Fruit fly (Drosophila melanogaster) whole organism, embryonic: ENCODE data around the gene CG12182.

Source experiments
- Ada2b ChIP-seq: fragments of 200-800 bp; sonication (Bioruptor generic); IDR thresholded peaks from 2 replicates; pipeline ENCODE4 v1.3.6; 2022; ENCODE audit warnings: missing biosample characterization, missing genetic modification characterization
- CG1024 ChIP-seq: fragments of 200-800 bp; sonication (Bioruptor generic); IDR thresholded peaks from 2 replicates; pipeline ENCODE4 v1.3.6; 2022; ENCODE audit warnings: missing biosample characterization, missing genetic modification characterization
- CG10462 ChIP-seq: fragments of 200-800 bp; sonication (Bioruptor generic); optimal IDR thresholded peaks from 2 replicates; lab custom pipeline; 2016; ENCODE audit warnings: missing biosample characterization, missing genetic modification characterization
- CG10959 ChIP-seq: fragments of 200-800 bp; sonication (Bioruptor generic); IDR thresholded peaks from 2 replicates; pipeline ENCODE4 v1.3.6; 2022; ENCODE audit warnings: missing biosample characterization, missing genetic modification characterization
- CG14710 ChIP-seq: fragments of 200-800 bp; sonication (Bioruptor generic); optimal IDR thresholded peaks from 3 replicates; lab custom pipeline; 2019; ENCODE audit warnings: missing biosample characterization, mild to moderate bottlenecking, missing genetic modification characterization, moderate library complexity
- CG15601 ChIP-seq: fragments of 200-800 bp; sonication (Bioruptor generic); optimal IDR thresholded peaks from 3 replicates; lab custom pipeline; 2019; ENCODE audit warnings: missing biosample characterization, mild to moderate bottlenecking, missing genetic modification characterization, moderate library complexity
- CG17361 ChIP-seq: fragments of 200-800 bp; sonication (Bioruptor generic); IDR thresholded peaks from 3 replicates; pipeline ENCODE4 v1.3.6; 2022; ENCODE audit warnings: missing biosample characterization, missing genetic modification characterization
- CG18476 ChIP-seq: fragments of 200-800 bp; sonication (Bioruptor generic); optimal IDR thresholded peaks from 2 replicates; lab custom pipeline; 2016; ENCODE audit warnings: missing biosample characterization, mild to moderate bottlenecking, missing genetic modification characterization
- CG32772 ChIP-seq: fragments of 200-800 bp; sonication (Bioruptor generic); IDR thresholded peaks from 2 replicates; pipeline ENCODE4 v1.3.6; 2022; ENCODE audit warnings: missing biosample characterization, missing genetic modification characterization
- CG3995 ChIP-seq: fragments of 200-800 bp; sonication (Bioruptor generic); optimal IDR thresholded peaks from 3 replicates; lab custom pipeline; 2016; ENCODE audit warnings: missing biosample characterization, missing genetic modification characterization
- CG4424 ChIP-seq: fragments of 200-800 bp; sonication (Bioruptor generic); optimal IDR thresholded peaks from 3 replicates; lab custom pipeline; 2016; ENCODE audit warnings: missing biosample characterization, missing genetic modification characterization
- CG4707 ChIP-seq: fragments of 200-800 bp; sonication (Bioruptor generic); optimal IDR thresholded peaks from 2 replicates; lab custom pipeline; 2018; ENCODE audit warnings: missing biosample characterization, mild to moderate bottlenecking, missing genetic modification characterization, moderate library complexity
- CG4820 ChIP-seq: fragments of 200-800 bp; sonication (Bioruptor generic); optimal IDR thresholded peaks from 3 replicates; lab custom pipeline; 2016; ENCODE audit warnings: missing biosample characterization, missing genetic modification characterization
- CG5180 ChIP-seq: fragments of 200-800 bp; sonication (Bioruptor generic); optimal IDR thresholded peaks from 3 replicates; lab custom pipeline; 2017; ENCODE audit warnings: missing biosample characterization, missing genetic modification characterization, mild to moderate bottlenecking, moderate library complexity, missing genetic modification reagents
- CG6654 ChIP-seq: fragments of 200-800 bp; sonication (Bioruptor generic); optimal IDR thresholded peaks from 2 replicates; lab custom pipeline; 2017; ENCODE audit warnings: missing biosample characterization, mild to moderate bottlenecking, missing genetic modification characterization
- CG7357 ChIP-seq: fragments of 200-800 bp; sonication (Bioruptor generic); IDR thresholded peaks from 3 replicates; pipeline ENCODE4 v1.3.6; 2022; ENCODE audit warnings: missing biosample characterization, missing genetic modification characterization
- CG9437 ChIP-seq: fragments of 200-800 bp; sonication (Bioruptor generic); optimal IDR thresholded peaks from 2 replicates; lab custom pipeline; 2018; ENCODE audit warnings: missing biosample characterization, mild to moderate bottlenecking, missing genetic modification characterization
- CG9609 ChIP-seq: fragments of 200-800 bp; sonication (Bioruptor generic); optimal IDR thresholded peaks from 3 replicates; lab custom pipeline; 2016; ENCODE audit warnings: missing biosample characterization, missing genetic modification characterization
- CG9876 ChIP-seq: fragments of 200-800 bp; sonication (Bioruptor generic); optimal IDR thresholded peaks from 2 replicates; lab custom pipeline; 2016; ENCODE audit warnings: missing biosample characterization, missing genetic modification characterization
- Doc2 ChIP-seq: fragments of 200-800 bp; sonication (Bioruptor generic); IDR thresholded peaks from 2 replicates; pipeline ENCODE4 v1.3.6; 2022; ENCODE audit warnings: missing biosample characterization, missing genetic modification characterization
- E2f1 ChIP-seq: fragments of 200-800 bp; sonication (Bioruptor generic); IDR thresholded peaks from 2 replicates; pipeline ENCODE4 v1.3.6; 2022; ENCODE audit warnings: missing biosample characterization, missing genetic modification characterization
- E2f2 ChIP-seq: fragments of 200-800 bp; sonication (Bioruptor generic); IDR thresholded peaks from 2 replicates; pipeline ENCODE4 v1.3.6; 2022; ENCODE audit warnings: missing biosample characterization, missing genetic modification characterization
- Ets65A ChIP-seq: fragments of 200-800 bp; sonication (Bioruptor generic); peaks from one replicate; lab custom pipeline; 2016; ENCODE audit warnings: missing biosample characterization, missing genetic modification characterization
- Gug ChIP-seq: fragments of 200-800 bp; sonication (Bioruptor generic); IDR thresholded peaks from 4 replicates; pipeline ENCODE4 v1.3.6; 2022; ENCODE audit warnings: missing biosample characterization, missing genetic modification characterization
- H2.0 ChIP-seq: fragments of 200-800 bp; sonication (Bioruptor generic); IDR thresholded peaks from 2 replicates; pipeline ENCODE4 v1.3.6; 2022; ENCODE audit warnings: missing biosample characterization, missing genetic modification characterization
- Nf-YB ChIP-seq: fragments of 200-800 bp; sonication (Bioruptor generic); optimal IDR thresholded peaks from 3 replicates; lab custom pipeline; 2019; ENCODE audit warnings: missing biosample characterization, mild to moderate bottlenecking, missing genetic modification characterization, moderate library complexity
- NfI ChIP-seq: fragments of 200-800 bp; sonication (Bioruptor generic); optimal IDR thresholded peaks from 3 replicates; lab custom pipeline; 2018; ENCODE audit warnings: missing biosample characterization, mild to moderate bottlenecking, missing genetic modification characterization, moderate library complexity
- Usf ChIP-seq: fragments of 200-800 bp; sonication (Bioruptor generic); optimal IDR thresholded peaks from 2 replicates; lab custom pipeline; 2017; ENCODE audit warnings: missing genotype, missing biosample characterization, missing genetic modification characterization
- ara ChIP-seq: fragments of 200-800 bp; sonication (Bioruptor generic); IDR thresholded peaks from 2 replicates; pipeline ENCODE4 v1.3.6; 2022; ENCODE audit warnings: missing biosample characterization, missing genetic modification characterization
- az2 ChIP-seq: fragments of 200-800 bp; sonication (Bioruptor generic); optimal IDR thresholded peaks from 3 replicates; lab custom pipeline; 2016; ENCODE audit warnings: missing biosample characterization, missing genetic modification characterization
- chm ChIP-seq: fragments of 200-800 bp; sonication (Bioruptor generic); IDR thresholded peaks from 2 replicates; pipeline ENCODE4 v1.3.6; 2022; ENCODE audit warnings: missing biosample characterization, missing genetic modification characterization
- crc ChIP-seq: fragments of 200-800 bp; sonication (Bioruptor generic); optimal IDR thresholded peaks from 2 replicates; lab custom pipeline; 2016; ENCODE audit warnings: missing biosample characterization, missing genetic modification characterization
- croc ChIP-seq: fragments of 200-800 bp; sonication (Bioruptor generic); conservative IDR thresholded peaks from 3 replicates; pipeline ENCODE4 v1.3.6; 2022; ENCODE audit warnings: missing biosample characterization, missing genetic modification characterization
- dimm ChIP-seq: fragments of 200-800 bp; sonication (Bioruptor generic); IDR thresholded peaks from 2 replicates; pipeline ENCODE4 v1.3.6; 2022; ENCODE audit warnings: missing biosample characterization, missing genetic modification characterization
- esg ChIP-seq: fragments of 200-800 bp; sonication (Bioruptor generic); conservative IDR thresholded peaks from 2 replicates; pipeline ENCODE4 v1.3.6; 2022; ENCODE audit warnings: missing biosample characterization, missing genetic modification characterization
- grn ChIP-seq: fragments of 200-800 bp; sonication (Bioruptor generic); optimal IDR thresholded peaks from 3 replicates; lab custom pipeline; 2017; ENCODE audit warnings: missing biosample characterization, missing genetic modification characterization
- gt ChIP-seq: fragments of 200-800 bp; sonication (Bioruptor generic); IDR thresholded peaks from 2 replicates; pipeline ENCODE4 v1.3.6; 2022; ENCODE audit warnings: missing biosample characterization, missing genetic modification characterization
- hbn ChIP-seq: fragments of 200-800 bp; sonication (Bioruptor generic); IDR thresholded peaks from 2 replicates; pipeline ENCODE4 v1.3.6; 2022; ENCODE audit warnings: missing biosample characterization, missing genetic modification characterization; ENCODE audit not compliant: partially characterized antibody
- knrl ChIP-seq: fragments of 200-800 bp; sonication (Bioruptor generic); IDR thresholded peaks from 3 replicates; pipeline ENCODE4 v1.3.6; 2022; ENCODE audit warnings: missing biosample characterization, missing genetic modification characterization; ENCODE audit not compliant: partially characterized antibody
- lola ChIP-seq, 3 experiments: fragments of >200 bp in 2 of 3; fragments of 200-800 bp in 1 of 3; sonication (Bioruptor generic) in 1 of 3; optimal IDR thresholded peaks; 2 replicates each; lab custom pipeline; 2017 to 2019; ENCODE audit warnings: missing biosample characterization in 3 of 3, missing genetic modification characterization in 3 of 3, mild to moderate bottlenecking in 1 of 3, moderate library complexity in 1 of 3
- pros ChIP-seq: fragments of 200-800 bp; sonication (Bioruptor generic); optimal IDR thresholded peaks from 3 replicates; lab custom pipeline; 2019; ENCODE audit warnings: missing biosample characterization, mild to moderate bottlenecking, missing genetic modification characterization, moderate library complexity
- psq ChIP-seq: fragments of 200-800 bp; sonication (Bioruptor generic); optimal IDR thresholded peaks from 2 replicates; lab custom pipeline; 2017; ENCODE audit warnings: missing biosample characterization, missing genetic modification characterization
- salm ChIP-seq: fragments of 200-800 bp; sonication (Bioruptor generic); optimal IDR thresholded peaks from 2 replicates; lab custom pipeline; 2018; ENCODE audit warnings: missing biosample characterization, mild to moderate bottlenecking, missing genetic modification characterization
- tap ChIP-seq: fragments of 200-800 bp; optimal IDR thresholded peaks from 3 replicates; lab custom pipeline; 2019; ENCODE audit warnings: missing biosample characterization, mild to moderate bottlenecking, missing genetic modification characterization, moderate library complexity
- tll ChIP-seq, 2 experiments: fragments of 200-800 bp in 1 of 2; fragments of >200 bp in 1 of 2; sonication (Bioruptor generic) in 1 of 2; optimal IDR thresholded peaks; 2 replicates each; lab custom pipeline; 2017 to 2019; ENCODE audit warnings: missing biosample characterization in 2 of 2, missing genetic modification characterization in 2 of 2, mild to moderate bottlenecking in 1 of 2, moderate library complexity in 1 of 2
- z ChIP-seq: fragments of 200-800 bp; sonication (Bioruptor generic); IDR thresholded peaks from 3 replicates; pipeline ENCODE4 v1.3.6; 2022; ENCODE audit warnings: missing biosample characterization, missing genetic modification characterization
- zen2 ChIP-seq: fragments of 200-800 bp; sonication (Bioruptor generic); IDR thresholded peaks from 3 replicates; pipeline ENCODE4 v1.3.6; 2022; ENCODE audit warnings: missing biosample characterization, missing genetic modification characterization; ENCODE audit not compliant: partially characterized antibody
- zfh2 ChIP-seq: fragments of 200-800 bp; sonication (Bioruptor generic); optimal IDR thresholded peaks from 2 replicates; lab custom pipeline; 2016; ENCODE audit warnings: missing biosample characterization, missing genetic modification characterization

CG12182 gene

DNA sequence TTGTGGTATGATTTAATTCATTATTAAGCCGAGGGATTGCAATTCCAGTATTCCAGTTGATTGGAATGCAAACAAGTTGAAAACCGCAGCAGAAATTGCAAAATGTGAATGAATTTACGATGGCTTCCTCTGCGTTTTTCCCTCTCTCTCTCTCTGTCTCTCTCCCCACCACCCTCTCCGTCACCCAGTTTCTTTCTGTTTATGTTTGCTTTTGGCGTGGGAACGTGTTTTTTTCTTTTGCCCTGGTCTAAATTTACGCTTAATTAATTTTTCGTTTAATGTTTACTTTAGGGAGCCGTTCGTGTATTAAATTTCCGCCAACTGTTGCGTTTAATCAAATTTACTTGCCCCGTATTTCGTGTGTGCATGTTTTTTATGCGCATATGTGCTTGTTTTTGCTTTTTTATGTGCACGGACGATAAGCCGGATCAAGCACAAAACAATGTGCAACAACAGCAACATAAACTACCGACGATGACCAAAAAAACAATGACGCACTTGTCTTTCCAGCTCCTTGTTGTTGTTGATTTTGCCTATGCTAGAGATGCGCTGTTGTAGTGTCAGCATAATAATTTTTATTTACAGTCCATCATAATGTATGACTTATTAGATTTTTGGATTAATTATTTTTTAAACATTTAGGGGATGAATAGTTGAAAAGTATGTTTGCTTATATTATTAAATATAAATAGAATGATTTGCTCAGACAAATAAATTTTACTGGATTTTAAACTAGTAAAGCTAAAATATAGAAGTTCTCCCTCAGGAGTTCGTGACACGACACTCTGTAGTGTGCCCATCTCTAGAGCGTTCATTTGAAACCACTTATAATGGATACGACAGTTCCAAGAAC is 9.2 kb downstream of the CG12182 start (continued):
- TF ChIP-seq CG3995 (GFP tag; lab: Kevin White, UChicago) (peak; percentile 21), CG9609 (GFP tag; lab: Kevin White, UChicago) (no peak), Usf (GFP tag; lab: Kevin White, UChicago) (peak; percentile 23), chm (GFP tag; lab: Robert Waterston, UW) (0 out of 2 replicates have a peak, but pooled peaks have one; percentile 7), CG15601 (tag; lab: Kevin White, UChicago) (peak; percentile 66), CG10959 (GFP tag; lab: Robert Waterston, UW) (peak; percentile 40; the same call in 1 of the 2 replicates), CG4424 (peak; percentile 73), zen2 (GFP tag; lab: Robert Waterston, UW) (peak; percentile 50; the same call in 1 of the 3 replicates), grn (GFP tag; lab: Kevin White, UChicago) (no peak), hbn (GFP tag; lab: Robert Waterston, UW) (peak; percentile 76), gt (GFP tag; lab: Robert Waterston, UW) (no peak), Gug (GFP tag; lab: Robert Waterston, UW) (no peak), CG6654 (GFP tag; lab: Kevin White, UChicago) (peak; percentile 7), CG14710 (tag; lab: Kevin White, UChicago) (peak; percentile 82), Nf-YB (GFP tag; lab: Kevin White, UChicago) (peak; percentile 62), CG4707 (GFP tag; lab: Kevin White, UChicago) (no peak), CG9876 (GFP tag; lab: Kevin White, UChicago) (no peak), croc (GFP tag; lab: Robert Waterston, UW) (peak; percentile 51), CG1024 (0 out of 2 replicates have a peak, but pooled peaks have one; percentile 44), CG7357 (GFP tag; lab: Robert Waterston, UW) (no peak), CG17361 (GFP tag; lab: Robert Waterston, UW) (peak; percentile 59; the same call in 2 of the 3 replicates), salm (tag; lab: Kevin White, UChicago) (no peak), Ada2b (GFP tag; lab: Robert Waterston, UW) (peak; percentile 69), psq (GFP tag; lab: Kevin White, UChicago) (peak; percentile 32), zfh2 (peak; percentile 44), CG5180 (GFP tag; lab: Kevin White, UChicago) (peak; percentile 53), lola (GFP tag; optimal IDR thresholded peaks at IDR 0.05; lab: Kevin White, UChicago) (peak in 1 of 3 experiments; percentile 82), z (GFP tag; lab: Robert Waterston, UW) (no peak), tll (GFP tag; optimal IDR thresholded peaks at IDR 0.05; lab: Kevin White, UChicago) (no peak), CG18476 (GFP tag; lab: Kevin White, UChicago) (peak; percentile 59), Doc2 (0 out of 2 replicates have a peak, but pooled peaks have one; percentile 25), ara (GFP tag; lab: Robert Waterston, UW) (no peak), CG9437 (peak; percentile 69), crc (no peak), CG32772 (no peak; the same call in 1 of the 2 replicates), pros (GFP tag; lab: Kevin White, UChicago) (no peak), az2 (GFP tag; lab: Kevin White, UChicago) (peak; percentile 71), E2f2 (GFP tag; lab: Robert Waterston, UW) (peak; percentile 53; the same call in 1 of the 2 replicates), dimm (GFP tag; lab: Robert Waterston, UW) (0 out of 2 replicates have a peak, but pooled peaks have one; percentile 37), CG4820 (peak; percentile 56), esg (GFP tag; lab: Robert Waterston, UW) (peak; percentile 66), NfI (GFP tag; lab: Kevin White, UChicago) (peak; percentile 65), H2.0 (GFP tag; lab: Robert Waterston, UW) (peak; percentile 71), tap (tag; lab: Kevin White, UChicago) (peak; percentile 83), Ets65A (GFP tag; lab: Kevin White, UChicago) (peak; percentile 86), E2f1 (GFP tag; lab: Robert Waterston, UW) (peak; percentile 40; the same call in 1 of the 2 replicates), knrl (peak; percentile 72), CG10462 (GFP tag; lab: Kevin White, UChicago) (peak; percentile 52)
